Fruit fly (Drosophila melanogaster): Measurements from ENCODE around the gene Sarm.

Sarm gene

DNA sequence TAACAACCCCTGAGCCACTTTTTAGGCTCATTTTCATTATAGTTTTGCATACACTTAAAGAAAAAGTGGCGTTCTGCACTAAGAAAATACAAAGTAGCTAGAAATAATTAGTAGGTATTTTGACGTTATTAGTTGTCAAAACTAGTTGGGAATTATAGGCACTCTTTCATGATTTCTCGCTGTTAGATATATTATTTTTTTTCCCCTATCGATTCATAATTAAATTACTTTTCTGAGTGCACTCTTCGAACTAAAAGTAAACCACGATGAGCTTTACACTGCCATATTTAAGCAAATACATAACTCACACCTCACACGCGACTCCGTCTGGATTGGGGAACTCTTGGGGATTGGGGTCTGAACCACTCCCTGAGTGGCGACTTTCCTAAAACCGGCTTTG, 9.0 kb downstream of the Sarm start (continued):
- TF ChIP-seq cg (GFP tag; optimal IDR thresholded peaks at IDR 0.05): no peak
- TF ChIP-seq CG10959 (GFP tag; IDR thresholded peaks at IDR 0.05): no peak
- no peak for TF ChIP-seq Bgb (GFP tag; IDR thresholded peaks at IDR 0.05; ENCODE audit: partially characterized antibody)
- no peak for TF ChIP-seq Dll (GFP tag; IDR thresholded peaks at IDR 0.05; ENCODE audit: partially characterized antibody)
- peak; percentile 40 for TF ChIP-seq CG18619 (GFP tag; optimal IDR thresholded peaks at IDR 0.05)
- peak; percentile 50 for TF ChIP-seq Sox102F (GFP tag; optimal IDR thresholded peaks at IDR 0.05)
- TF ChIP-seq fd96Cb (tag; optimal IDR thresholded peaks at IDR 0.05): peak; percentile 69
- TF ChIP-seq kay (GFP tag; optimal IDR thresholded peaks at IDR 0.05): peak; percentile 65
- TF ChIP-seq HmgZ (tag; optimal IDR thresholded peaks at IDR 0.05): no peak
- TF ChIP-seq CG1832 (GFP tag; optimal IDR thresholded peaks at IDR 0.05): no peak
- TF ChIP-seq Hr51 (GFP tag; optimal IDR thresholded peaks at IDR 0.05): peak in 1 of 2 experiments; percentile 43
- TF ChIP-seq E2f1 (GFP tag; IDR thresholded peaks at IDR 0.05): peak; percentile 67
- TF ChIP-seq CG11093 (GFP tag; IDR thresholded peaks at IDR 0.05): no peak
- peak; percentile 64; the same call in 2 of the 3 replicates for TF ChIP-seq dysf (GFP tag; IDR thresholded peaks at IDR 0.05)
- TF ChIP-seq slbo (GFP tag; IDR thresholded peaks at IDR 0.05): peak; percentile 68
- TF ChIP-seq Ssrp (tag; optimal IDR thresholded peaks at IDR 0.05): no peak
- TF ChIP-seq kah (GFP tag; optimal IDR thresholded peaks at IDR 0.05): peak; percentile 39
- TF ChIP-seq ci (GFP tag; IDR thresholded peaks at IDR 0.05): peak; percentile 76
- peak; percentile 77 for TF ChIP-seq HHEX (GFP tag; optimal IDR thresholded peaks at IDR 0.05)
- TF ChIP-seq CG15479 (GFP tag; optimal IDR thresholded peaks at IDR 0.05): no peak
- no peak for TF ChIP-seq tup (GFP tag; optimal IDR thresholded peaks at IDR 0.05)
- no peak for TF ChIP-seq CrebB (tag; optimal IDR thresholded peaks at IDR 0.05)
- no peak for TF ChIP-seq zen2 (GFP tag; IDR thresholded peaks at IDR 0.05; ENCODE audit: partially characterized antibody)
- TF ChIP-seq eve (GFP tag; optimal IDR thresholded peaks at IDR 0.05): peak in 1 of 2 experiments; percentile 54
- no peak for TF ChIP-seq CG10321 (GFP tag; IDR thresholded peaks at IDR 0.05)
- TF ChIP-seq CG8944 (GFP tag; optimal IDR thresholded peaks at IDR 0.05): no peak
- TF ChIP-seq CG16779 (GFP tag; IDR thresholded peaks at IDR 0.05): no peak
- TF ChIP-seq sna (GFP tag; IDR thresholded peaks at IDR 0.05; ENCODE audit: partially characterized antibody): no peak
- peak; percentile 58 for TF ChIP-seq Dad (GFP tag; optimal IDR thresholded peaks at IDR 0.05)
- TF ChIP-seq ems (GFP tag; optimal IDR thresholded peaks at IDR 0.05): no peak
- TF ChIP-seq Deaf1 (tag; optimal IDR thresholded peaks at IDR 0.05): peak; percentile 39
- TF ChIP-seq crc (GFP tag; optimal IDR thresholded peaks at IDR 0.05): no peak
- no peak for TF ChIP-seq mirr (GFP tag; optimal IDR thresholded peaks at IDR 0.05)
- TF ChIP-seq fru (optimal IDR thresholded peaks at IDR 0.05): no peak
- TF ChIP-seq unpg (GFP tag; optimal IDR thresholded peaks at IDR 0.05): peak; percentile 37
- peak; percentile 64 for TF ChIP-seq Awh (GFP tag; IDR thresholded peaks at IDR 0.05)
- no peak for TF ChIP-seq CG12744 (GFP tag; optimal IDR thresholded peaks at IDR 0.05)
- TF ChIP-seq Bdp1 (GFP tag; optimal IDR thresholded peaks at IDR 0.05): no peak
- peak; percentile 85 for TF ChIP-seq ind (GFP tag; optimal IDR thresholded peaks at IDR 0.05)
- TF ChIP-seq CG5245 (GFP tag; optimal IDR thresholded peaks at IDR 0.05): peak; percentile 72
- no peak for TF ChIP-seq H2.0 (GFP tag; IDR thresholded peaks at IDR 0.05)
- TF ChIP-seq gce (GFP tag; IDR thresholded peaks at IDR 0.05): 0 out of 3 replicates have a peak, but pooled peaks have one; percentile 49
- TF ChIP-seq al (GFP tag; IDR thresholded peaks at IDR 0.05): peak; percentile 59; the same call in 1 of the 2 replicates
- no peak for TF ChIP-seq Kr (GFP tag; optimal IDR thresholded peaks at IDR 0.05)
- TF ChIP-seq CG9817 (tag; optimal IDR thresholded peaks at IDR 0.05): no peak
- TF ChIP-seq Ptx1 (GFP tag; IDR thresholded peaks at IDR 0.05): peak; percentile 70
- peak; percentile 67 for TF ChIP-seq CG18764 (GFP tag; optimal IDR thresholded peaks at IDR 0.05)
- peak; percentile 88 for TF ChIP-seq CG2678 (tag; optimal IDR thresholded peaks at IDR 0.05)
- TF ChIP-seq zfh1 (GFP tag; IDR thresholded peaks at IDR 0.05): peak; percentile 64
- no peak for TF ChIP-seq CG9609 (GFP tag; optimal IDR thresholded peaks at IDR 0.05)
- TF ChIP-seq gcm2 (GFP tag; optimal IDR thresholded peaks at IDR 0.05): no peak
- TF ChIP-seq CG12219 (GFP tag; optimal IDR thresholded peaks at IDR 0.05): no peak

Data from whole organism, embryonic.